Worm (Caenorhabditis elegans): ENCODE results near the gene srv-7.

- TF ChIP-seq dao-5 (tag; optimal IDR thresholded peaks at IDR 0.05) (no peak), him-1 (tag; optimal IDR thresholded peaks at IDR 0.05) (no peak), W03F9.2 (tag; optimal IDR thresholded peaks at IDR 0.05) (no peak)
Measured at ce11 chrX:5631008-5631407, 16.8 kb downstream of the srv-7 start.

Measured in whole organism, L4/young adult.